Worm (Caenorhabditis elegans) whole organism, L2 larva: ENCODE results near the gene F17A2.13.

Experiments
- C34F6.9 ChIP-seq: fragments of 150-350 bp; optimal IDR thresholded peaks from 2 replicates; lab custom pipeline; 2014; ENCODE audit warnings: missing biosample characterization, missing genetic modification characterization
- F13H6.1 ChIP-seq: sonication (generic microtip); optimal IDR thresholded peaks from 2 replicates; lab custom pipeline; 2016; ENCODE audit warnings: missing genetic modification characterization, missing compliant biosample characterization
- R02D3.7 ChIP-seq: fragments of 150-350 bp; optimal IDR thresholded peaks from 2 replicates; lab custom pipeline; 2014; ENCODE audit warnings: missing biosample characterization, missing genetic modification characterization
- Y55F3AM.14 ChIP-seq: fragments of 200-800 bp; sonication (Bioruptor generic); optimal IDR thresholded peaks from 2 replicates; lab custom pipeline; 2018; ENCODE audit warnings: mild to moderate bottlenecking, missing genetic modification characterization, missing compliant biosample characterization
- ZK546.5 ChIP-seq: sonication (generic microtip); optimal IDR thresholded peaks from 2 replicates; lab custom pipeline; 2017; ENCODE audit warnings: missing biosample characterization, missing genetic modification characterization
- alr-1 ChIP-seq: fragments of 150-350 bp; optimal IDR thresholded peaks from 2 replicates; lab custom pipeline; 2014; ENCODE audit warnings: missing biosample characterization, missing genetic modification characterization
- blmp-1 ChIP-seq: sonication (generic microtip); optimal IDR thresholded peaks from 2 replicates; lab custom pipeline; 2017; ENCODE audit warnings: missing genetic modification characterization, mild to moderate bottlenecking, missing compliant biosample characterization, antibody characterized with exemption, moderate library complexity; ENCODE audit not compliant: insufficient read depth
- ceh-16 ChIP-seq: fragments of 150-350 bp; optimal IDR thresholded peaks from 2 replicates; lab custom pipeline; 2014; ENCODE audit warnings: missing biosample characterization, missing genetic modification characterization
- ceh-82 ChIP-seq: fragments of 150-350 bp; optimal IDR thresholded peaks from 2 replicates; lab custom pipeline; 2014; ENCODE audit warnings: missing biosample characterization, missing genetic modification characterization
- crh-2 ChIP-seq: sonication (generic microtip); optimal IDR thresholded peaks from 2 replicates; lab custom pipeline; 2017; ENCODE audit warnings: missing biosample characterization, missing genetic modification characterization
- dmd-4 ChIP-seq: sonication (generic microtip); optimal IDR thresholded peaks from 2 replicates; lab custom pipeline; 2017; ENCODE audit warnings: missing biosample characterization, missing genetic modification characterization
- elt-1 ChIP-seq: fragments of 150-350 bp; optimal IDR thresholded peaks from 2 replicates; lab custom pipeline; 2014; ENCODE audit warnings: missing biosample characterization, missing genetic modification characterization
- elt-3 ChIP-seq: sonication (generic microtip); optimal IDR thresholded peaks from 2 replicates; lab custom pipeline; 2017; ENCODE audit warnings: missing biosample characterization, missing genetic modification characterization
- fos-1 ChIP-seq: fragments of 150-350 bp; optimal IDR thresholded peaks from 2 replicates; lab custom pipeline; 2014; ENCODE audit warnings: missing biosample characterization, missing genetic modification characterization
- gmeb-1 ChIP-seq: fragments of 150-350 bp; optimal IDR thresholded peaks from 2 replicates; lab custom pipeline; 2014; ENCODE audit warnings: missing biosample characterization, missing genetic modification characterization
- lin-11 ChIP-seq: fragments of 150-350 bp; sonication (generic microtip); optimal IDR thresholded peaks from 2 replicates; lab custom pipeline; 2014; ENCODE audit warnings: missing biosample characterization, missing genetic modification characterization, inconsistent platforms, mixed read lengths
- lsy-2 ChIP-seq, 2 experiments: fragments of 150-350 bp in 1 of 2; sonication (generic microtip) in 1 of 2; optimal IDR thresholded peaks; 2 replicates each; lab custom pipeline; 2014 to 2017; ENCODE audit warnings: missing biosample characterization in 2 of 2, missing genetic modification characterization in 2 of 2
- mbf-1 ChIP-seq: sonication (generic microtip); optimal IDR thresholded peaks from 2 replicates; lab custom pipeline; 2017; ENCODE audit warnings: missing biosample characterization, missing genetic modification characterization
- mdl-1 ChIP-seq, 2 experiments: fragments of 150-350 bp in 1 of 2; sonication (generic microtip) in 1 of 2; optimal IDR thresholded peaks; 2 replicates each; lab custom pipeline; 2017; ENCODE audit warnings: missing biosample characterization in 2 of 2, missing genetic modification characterization in 2 of 2
- nhr-11 ChIP-seq: fragments of 150-350 bp; optimal IDR thresholded peaks from 2 replicates; lab custom pipeline; 2014; ENCODE audit warnings: missing biosample characterization, missing genetic modification characterization
- nhr-12 ChIP-seq: fragments of 150-350 bp; optimal IDR thresholded peaks from 2 replicates; lab custom pipeline; 2014; ENCODE audit warnings: missing biosample characterization, missing genetic modification characterization
- nhr-129 ChIP-seq: fragments of 150-350 bp; optimal IDR thresholded peaks from 2 replicates; lab custom pipeline; 2014; ENCODE audit warnings: missing biosample characterization, missing genetic modification characterization
- nhr-21 ChIP-seq: fragments of 150-350 bp; optimal IDR thresholded peaks from 2 replicates; lab custom pipeline; 2014; ENCODE audit warnings: missing biosample characterization, missing genetic modification characterization
- peb-1 ChIP-seq: fragments of 150-350 bp; optimal IDR thresholded peaks from 2 replicates; lab custom pipeline; 2014; ENCODE audit warnings: missing biosample characterization, missing genetic modification characterization
- skn-1 ChIP-seq: sonication (generic microtip); optimal IDR thresholded peaks from 2 replicates; lab custom pipeline; 2017; ENCODE audit warnings: missing biosample characterization, missing genetic modification characterization
- sma-3 ChIP-seq: sonication (generic microtip); optimal IDR thresholded peaks from 2 replicates; lab custom pipeline; 2016; ENCODE audit warnings: missing genetic modification reagents, missing genetic modification characterization, missing compliant biosample characterization
- sma-9 ChIP-seq, 2 experiments: fragments of 150-350 bp in 1 of 2; sonication (generic microtip) in 1 of 2; optimal IDR thresholded peaks; 2 replicates each; lab custom pipeline; 2014 to 2016; ENCODE audit warnings: missing genetic modification characterization in 2 of 2, mild to moderate bottlenecking in 1 of 2, missing biosample characterization in 1 of 2, missing compliant biosample characterization in 1 of 2, missing genetic modification reagents in 1 of 2, moderate library complexity in 1 of 2
- snpc-4 ChIP-seq: fragments of 150-350 bp; optimal IDR thresholded peaks from 2 replicates; lab custom pipeline; 2014; ENCODE audit warnings: missing biosample characterization, missing genetic modification characterization
- unc-39 ChIP-seq: fragments of 150-350 bp; optimal IDR thresholded peaks from 2 replicates; lab custom pipeline; 2014; ENCODE audit warnings: missing biosample characterization, missing genetic modification characterization
- ztf-1 ChIP-seq: fragments of 200-800 bp; sonication (Bioruptor generic); conservative IDR thresholded peaks from 2 replicates; pipeline ENCODE4 v1.3.6; 2022; ENCODE audit warnings: missing genetic modification characterization, missing compliant biosample characterization
- ztf-11 ChIP-seq: sonication (generic microtip); optimal IDR thresholded peaks from 2 replicates; lab custom pipeline; 2017; ENCODE audit warnings: missing biosample characterization, missing genetic modification characterization
- ztf-4 ChIP-seq: fragments of 150-350 bp; optimal IDR thresholded peaks from 2 replicates; lab custom pipeline; 2014; ENCODE audit warnings: missing biosample characterization, missing genetic modification characterization

F17A2.13 gene

DNA sequence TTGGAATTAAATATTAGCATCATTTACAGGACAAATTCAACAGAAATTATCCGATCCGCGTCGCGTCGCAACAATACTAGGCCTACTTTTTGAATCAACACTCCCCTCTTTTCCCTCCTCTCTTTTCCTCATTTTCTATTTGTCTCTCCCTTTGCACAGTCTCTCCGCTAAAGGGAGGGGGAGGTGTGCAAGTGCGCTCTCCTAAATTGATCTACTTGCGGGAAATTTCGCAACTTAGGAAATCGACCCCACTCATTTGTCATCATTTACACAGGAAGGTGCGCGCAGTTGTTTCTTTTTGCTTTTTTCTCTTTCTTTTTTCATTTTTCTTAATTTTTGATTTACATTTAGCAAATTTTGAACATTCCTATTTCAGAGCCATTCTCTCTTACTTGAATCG lies 38.5 kb upstream of the F17A2.13 start, which contains the start of gene C04B4.2:
Gene C04B4.2 (plus strand): TSS at position 371 of the 400 bp plus-strand sequence.
- TF ChIP-seq skn-1 (tag; lab: Kevin White, UChicago) (no peak), ztf-4 (no peak), C34F6.9 (tag; lab: Kevin White, UChicago) (no peak), ztf-1 (no peak), nhr-11 (tag; lab: Kevin White, UChicago) (no peak), lin-11 (tag; lab: Kevin White, UChicago) (no peak), mbf-1 (no peak), peb-1 (tag; lab: Kevin White, UChicago) (no peak), nhr-12 (tag; lab: Kevin White, UChicago) (no peak), Y55F3AM.14 (GFP tag; lab: Kevin White, UChicago) (no peak), snpc-4 (tag; lab: Kevin White, UChicago) (no peak), ZK546.5 (tag; lab: Kevin White, UChicago) (no peak), nhr-21 (tag; lab: Kevin White, UChicago) (no peak), gmeb-1 (no peak), sma-3 (GFP tag; lab: Kevin White, UChicago) (no peak)
- TF ChIP-seq, all 48 proteins: peak for 0

ce11 chrX:12284161-12284560 lies 37.3 kb upstream of the F17A2.13 start:
- TF ChIP-seq peb-1 (tag; lab: Kevin White, UChicago) (no peak), gmeb-1 (no peak), alr-1 (tag; lab: Kevin White, UChicago) (no peak), lin-11 (tag; lab: Kevin White, UChicago) (no peak), sma-9 (GFP tag; optimal IDR thresholded peaks at IDR 0.05; lab: Kevin White, UChicago) (no peak), sma-9 (tag; optimal IDR thresholded peaks at IDR 0.05; lab: Kevin White, UChicago) (no peak), elt-3 (tag; lab: Kevin White, UChicago) (no peak), lsy-2 (tag; optimal IDR thresholded peaks at IDR 0.05; lab: Kevin White, UChicago) (no peak), crh-2 (tag; lab: Kevin White, UChicago) (no peak), ztf-11 (tag; lab: Kevin White, UChicago) (no peak), C34F6.9 (tag; lab: Kevin White, UChicago) (no peak)

- TF ChIP-seq ztf-4 (no peak), F13H6.1 (tag; lab: Kevin White, UChicago) (no peak)
Observed at ce11 chrX:12285496-12285895, 36.0 kb upstream of the F17A2.13 start, which contains the start of gene lips-2. lips-2 (plus strand) TSS chrX:12285796.

ce11 chrX:12288254-12288653 lies 33.2 kb upstream of the F17A2.13 start, which contains the start of gene C04B4.5:
C04B4.5 (minus strand) TSS chrX:12288354.
- no peak for TF ChIP-seq nhr-129 (tag; lab: Kevin White, UChicago)
- no peak for TF ChIP-seq R02D3.7 (tag; lab: Kevin White, UChicago)
- no peak for TF ChIP-seq ceh-16 (tag; lab: Kevin White, UChicago)
- TF ChIP-seq unc-39 (tag; lab: Kevin White, UChicago): no peak
- no peak for TF ChIP-seq elt-1
- no peak for TF ChIP-seq mdl-1 (tag; optimal IDR thresholded peaks at IDR 0.05; lab: Kevin White, UChicago)

ce11 chrX:12290539-12290938 lies 30.9 kb upstream of the F17A2.13 start, which contains the start of gene C04B4.4:
C04B4.4 (plus strand) TSS chrX:12290839.
- no peak for TF ChIP-seq gmeb-1
- TF ChIP-seq sma-9 (GFP tag; optimal IDR thresholded peaks at IDR 0.05; lab: Kevin White, UChicago): no peak
- no peak for TF ChIP-seq sma-9 (tag; optimal IDR thresholded peaks at IDR 0.05; lab: Kevin White, UChicago)
- no peak for TF ChIP-seq ZK546.5 (tag; lab: Kevin White, UChicago)
- no peak for TF ChIP-seq dmd-4 (tag; lab: Kevin White, UChicago)
- TF ChIP-seq F13H6.1 (tag; lab: Kevin White, UChicago): no peak
- TF ChIP-seq crh-2 (tag; lab: Kevin White, UChicago): no peak
- no peak for TF ChIP-seq C34F6.9 (tag; lab: Kevin White, UChicago)
- no peak for TF ChIP-seq nhr-11 (tag; lab: Kevin White, UChicago)
- no peak for TF ChIP-seq blmp-1 (tag; lab: Kevin White, UChicago)
- no peak for TF ChIP-seq fos-1 (tag; lab: Kevin White, UChicago)
- no peak for TF ChIP-seq sma-3 (GFP tag; lab: Kevin White, UChicago)

DNA sequence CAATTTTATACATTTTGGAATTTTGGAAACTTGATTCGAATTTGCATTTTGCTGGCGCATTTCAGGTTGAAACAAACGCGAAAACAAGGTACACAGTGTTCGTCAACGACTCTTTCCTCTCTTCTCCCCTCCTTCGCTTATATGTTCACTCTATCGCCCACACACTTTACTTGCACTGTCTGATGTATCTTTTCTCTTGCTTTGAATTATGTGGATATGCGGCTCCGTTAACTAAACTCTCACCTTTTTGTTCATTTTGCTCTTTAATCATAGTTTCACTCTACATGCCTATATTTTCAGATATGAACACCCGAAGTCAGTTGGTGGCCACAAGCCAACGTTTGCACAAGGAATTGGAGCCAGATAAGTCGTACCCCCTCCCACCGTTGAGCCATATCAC lies 27.2 kb upstream of the F17A2.13 start, which contains the start of gene W06D11.1:
Gene W06D11.1 (plus strand): TSS at position 301 of the 400 bp plus-strand sequence.
- TF ChIP-seq skn-1 (tag; lab: Kevin White, UChicago): no peak
- no peak for TF ChIP-seq ceh-16 (tag; lab: Kevin White, UChicago)
- TF ChIP-seq ceh-82 (tag; lab: Kevin White, UChicago): no peak
